Comparison of ENCODE assay signal across 5 fruit fly cellular contexts in the genomic region with DNA sequence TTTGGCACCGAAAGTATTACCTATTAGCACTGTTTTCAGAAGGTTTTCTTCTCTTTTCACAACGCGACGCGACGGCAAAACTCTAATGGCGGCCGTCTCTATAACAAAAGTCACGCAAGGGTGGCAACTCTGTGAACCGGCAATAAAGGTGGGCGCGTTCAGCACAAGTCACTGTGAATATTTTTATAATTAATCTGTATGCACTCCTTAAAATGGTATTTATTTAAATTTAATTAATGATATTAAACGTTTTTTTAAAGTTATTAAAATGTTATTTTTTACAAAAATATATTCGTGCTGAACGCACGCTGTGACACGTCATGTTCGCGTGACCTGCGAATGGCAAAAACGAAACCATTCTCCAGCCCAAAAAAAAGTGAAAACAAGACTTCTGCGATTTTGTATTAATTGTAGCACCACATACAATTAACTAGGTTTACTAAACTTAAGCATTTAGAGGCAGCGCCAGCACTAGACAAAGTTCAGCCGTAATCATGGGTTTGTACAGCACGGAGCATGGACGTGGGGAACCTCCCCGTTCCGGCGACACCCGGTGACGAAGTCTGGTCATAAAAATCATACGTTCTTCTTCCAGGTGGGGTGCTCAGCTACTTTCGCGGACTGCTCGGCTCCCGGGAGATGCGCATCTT.
TF ChIP-seq lines count a peak whose summit lies in the region.

Gene brm (minus strand): TSS at position 87 of the 650 bp plus-strand sequence.
Gene Arl1 (plus strand): TSS at position 353 of the 650 bp plus-strand sequence.

TF ChIP-seq in whole organism, adult, 20 proteins besides CTCF, POLR2A, EP300 and RAD21 (continued from another document):
- TF ChIP-seq pad (GFP tag; optimal IDR thresholded peaks at IDR 0.05; lab: Kevin White, UChicago) (peak; percentile 95), Hr96 (GFP tag; optimal IDR thresholded peaks at IDR 0.05; lab: Kevin White, UChicago) (peak; percentile 95), Mnt (GFP tag; optimal IDR thresholded peaks at IDR 0.05; lab: Kevin White, UChicago) (peak; percentile 95), toe (GFP tag; optimal IDR thresholded peaks at IDR 0.05; lab: Kevin White, UChicago) (peak; percentile 99)

TF ChIP-seq in whole organism, embryonic, 481 proteins besides CTCF, POLR2A, EP300 and RAD21 (continued from another document and continues in another):
- peak; percentile 99 for TF ChIP-seq ci (GFP tag; IDR thresholded peaks at IDR 0.05; lab: Robert Waterston, UW)
- TF ChIP-seq dati (GFP tag; IDR thresholded peaks at IDR 0.05; lab: Robert Waterston, UW): peak; percentile 96
- TF ChIP-seq zfh2 (GFP tag; optimal IDR thresholded peaks at IDR 0.05; lab: Kevin White, UChicago): peak; percentile 93
- peak; percentile 78 for TF ChIP-seq Antp (GFP tag; optimal IDR thresholded peaks at IDR 0.05; lab: Kevin White, UChicago)
- peak; percentile 99 for TF ChIP-seq ase (GFP tag; IDR thresholded peaks at IDR 0.05; lab: Robert Waterston, UW)
- peak; percentile 96 for TF ChIP-seq Doc2 (GFP tag; IDR thresholded peaks at IDR 0.05; lab: Robert Waterston, UW)
- TF ChIP-seq CG13123 (GFP tag; optimal IDR thresholded peaks at IDR 0.05; lab: Kevin White, UChicago): peak; percentile 95
- peak; percentile 73 for TF ChIP-seq CG11398 (GFP tag; optimal IDR thresholded peaks at IDR 0.05; lab: Kevin White, UChicago)
- peak; percentile 81 for TF ChIP-seq gcm2 (GFP tag; optimal IDR thresholded peaks at IDR 0.05; lab: Kevin White, UChicago)
- TF ChIP-seq salm (tag; optimal IDR thresholded peaks at IDR 0.05; lab: Kevin White, UChicago): peak; percentile 92
- peak; percentile 99 for TF ChIP-seq CG10366 (GFP tag; IDR thresholded peaks at IDR 0.05; lab: Robert Waterston, UW)
- TF ChIP-seq Pdp1 (GFP tag; optimal IDR thresholded peaks at IDR 0.05; lab: Kevin White, UChicago): peak; percentile 92 to 93
- peak; percentile 98 for TF ChIP-seq CG10979 (tag; optimal IDR thresholded peaks at IDR 0.05; lab: Kevin White, UChicago)
- peak; percentile 94 for TF ChIP-seq exex (tag; optimal IDR thresholded peaks at IDR 0.05; lab: Kevin White, UChicago)
- no peak for TF ChIP-seq Hr78 (GFP tag; optimal IDR thresholded peaks at IDR 0.05; lab: Kevin White, UChicago)
- TF ChIP-seq Poxn (GFP tag; IDR thresholded peaks at IDR 0.05; lab: Robert Waterston, UW): peak; percentile 97
- TF ChIP-seq ERR (GFP tag; optimal IDR thresholded peaks at IDR 0.05; lab: Kevin White, UChicago): peak; percentile 69
- peak; percentile 98 for TF ChIP-seq PHDP (tag; optimal IDR thresholded peaks at IDR 0.05; lab: Kevin White, UChicago)
- peak; percentile 100 for TF ChIP-seq phol (tag; optimal IDR thresholded peaks at IDR 0.05; lab: Kevin White, UChicago)
- TF ChIP-seq hb (GFP tag; IDR thresholded peaks at IDR 0.05; lab: Robert Waterston, UW; ENCODE audit: partially characterized antibody): no peak
- TF ChIP-seq bsh (GFP tag; optimal IDR thresholded peaks at IDR 0.05; lab: Kevin White, UChicago): peak; percentile 80 to 98
- TF ChIP-seq CG13287 (GFP tag; IDR thresholded peaks at IDR 0.05; lab: Robert Waterston, UW; ENCODE audit: partially characterized antibody): peak; percentile 72
- TF ChIP-seq rib (GFP tag; IDR thresholded peaks at IDR 0.05; lab: Robert Waterston, UW): peak; percentile 99
- peak; percentile 98 for TF ChIP-seq CG12104 (GFP tag; optimal IDR thresholded peaks at IDR 0.05; lab: Kevin White, UChicago)
- peak; percentile 96 for TF ChIP-seq CG6765 (GFP tag; optimal IDR thresholded peaks at IDR 0.05; lab: Kevin White, UChicago)
- peak; percentile 59; the same call in 1 of the 3 replicates for TF ChIP-seq Opbp (GFP tag; IDR thresholded peaks at IDR 0.05; lab: Robert Waterston, UW; ENCODE audit: partially characterized antibody)
- no peak for TF ChIP-seq tna (GFP tag; IDR thresholded peaks at IDR 0.05; lab: Robert Waterston, UW; ENCODE audit: partially characterized antibody)
- TF ChIP-seq Gsc (GFP tag; IDR thresholded peaks at IDR 0.05; lab: Robert Waterston, UW): peak; percentile 98

TF ChIP-seq in whole organism, prepupa, 60 proteins besides CTCF, POLR2A, EP300 and RAD21 (continued from another document and continues in another):
- TF ChIP-seq CG11902 (GFP tag; optimal IDR thresholded peaks at IDR 0.05; lab: Kevin White, UChicago) (peak; percentile 97), CG34406 (GFP tag; optimal IDR thresholded peaks at IDR 0.05; lab: Kevin White, UChicago) (peak; percentile 99), esn (GFP tag; optimal IDR thresholded peaks at IDR 0.05; lab: Kevin White, UChicago) (peak; percentile 96), CG8319 (GFP tag; optimal IDR thresholded peaks at IDR 0.05; lab: Kevin White, UChicago) (peak; percentile 95), CG16779 (tag; optimal IDR thresholded peaks at IDR 0.05; lab: Kevin White, UChicago) (no peak), spab (GFP tag; optimal IDR thresholded peaks at IDR 0.05; lab: Kevin White, UChicago) (peak; percentile 96), CG10669 (GFP tag; optimal IDR thresholded peaks at IDR 0.05; lab: Kevin White, UChicago) (peak; percentile 96), CG6854 (GFP tag; optimal IDR thresholded peaks at IDR 0.05; lab: Kevin White, UChicago) (peak; percentile 92), CG11762 (GFP tag; optimal IDR thresholded peaks at IDR 0.05; lab: Kevin White, UChicago; ENCODE audit: insufficient read depth) (peak; percentile 95), CG8632 (GFP tag; optimal IDR thresholded peaks at IDR 0.05; lab: Kevin White, UChicago) (peak; percentile 98), lz (GFP tag; optimal IDR thresholded peaks at IDR 0.05; lab: Kevin White, UChicago) (peak; percentile 96), svp (GFP tag; lab: Kevin White, UChicago) (peak; percentile 99), dac (GFP tag; optimal IDR thresholded peaks at IDR 0.05; lab: Kevin White, UChicago) (peak; percentile 98), topi (GFP tag; optimal IDR thresholded peaks at IDR 0.05; lab: Kevin White, UChicago) (peak; percentile 96), fd85E (GFP tag; optimal IDR thresholded peaks at IDR 0.05; lab: Kevin White, UChicago) (peak; percentile 85), CG10631 (GFP tag; optimal IDR thresholded peaks at IDR 0.05; lab: Kevin White, UChicago) (peak; percentile 98), Smox (GFP tag; optimal IDR thresholded peaks at IDR 0.05; lab: Kevin White, UChicago) (peak; percentile 94), Hr38 (GFP tag; optimal IDR thresholded peaks at IDR 0.05; lab: Kevin White, UChicago) (peak; percentile 6), net (GFP tag; optimal IDR thresholded peaks at IDR 0.05; lab: Kevin White, UChicago) (peak; percentile 97), Gug (GFP tag; IDR thresholded peaks at IDR 0.05; lab: Robert Waterston, UW) (peak; percentile 99), CG8119 (GFP tag; IDR thresholded peaks at IDR 0.05; lab: Robert Waterston, UW) (peak; percentile 98), Eip75B (GFP tag; optimal IDR thresholded peaks at IDR 0.05; lab: Kevin White, UChicago) (peak; percentile 94), CG3032 (tag; optimal IDR thresholded peaks at IDR 0.05; lab: Kevin White, UChicago) (peak; percentile 99), CG11294 (GFP tag; IDR thresholded peaks at IDR 0.05; lab: Robert Waterston, UW) (peak; percentile 98), Ets21C (GFP tag; optimal IDR thresholded peaks at IDR 0.05; lab: Kevin White, UChicago) (peak; percentile 90), Sox14 (GFP tag; optimal IDR thresholded peaks at IDR 0.05; lab: Kevin White, UChicago) (peak; percentile 95), Hr4 (GFP tag; optimal IDR thresholded peaks at IDR 0.05; lab: Kevin White, UChicago) (peak; percentile 97), Lpt (GFP tag; optimal IDR thresholded peaks at IDR 0.05; lab: Kevin White, UChicago) (peak; percentile 97), CG15336 (GFP tag; IDR thresholded peaks at IDR 0.05; lab: Robert Waterston, UW) (peak; percentile 98), CG31627 (GFP tag; optimal IDR thresholded peaks at IDR 0.05; lab: Kevin White, UChicago) (peak; percentile 95), Eip93F (GFP tag; optimal IDR thresholded peaks at IDR 0.05; lab: Kevin White, UChicago) (peak; percentile 97)

TF ChIP-seq in whole organism, pupa, 21 proteins besides CTCF, POLR2A, EP300 and RAD21 (continued from another document):
- TF ChIP-seq CG4496 (GFP tag; IDR thresholded peaks at IDR 0.05; lab: Robert Waterston, UW) (peak; percentile 99), CG15710 (tag; optimal IDR thresholded peaks at IDR 0.05; lab: Kevin White, UChicago) (peak; percentile 99)

TF ChIP-seq in whole organism, wandering third instar larva, 38 proteins besides CTCF, POLR2A, EP300 and RAD21 (continued from another document):
- TF ChIP-seq Abd-B (GFP tag; optimal IDR thresholded peaks at IDR 0.05; lab: Kevin White, UChicago) (no peak), br (GFP tag; optimal IDR thresholded peaks at IDR 0.05; lab: Kevin White, UChicago) (peak; percentile 92), Rel (GFP tag; optimal IDR thresholded peaks at IDR 0.05; lab: Kevin White, UChicago) (peak; percentile 95), Rel (tag; optimal IDR thresholded peaks at IDR 0.05; lab: Kevin White, UChicago) (peak; percentile 96), Jra (GFP tag; optimal IDR thresholded peaks at IDR 0.05; lab: Kevin White, UChicago) (peak; percentile 76), CG32264 (GFP tag; optimal IDR thresholded peaks at IDR 0.05; lab: Kevin White, UChicago) (peak; percentile 87), dl (GFP tag; optimal IDR thresholded peaks at IDR 0.05; lab: Kevin White, UChicago; ENCODE audit: insufficient read depth in 1 of 2, partially characterized antibody in 2 of 2) (no peak), dmrt93B (GFP tag; optimal IDR thresholded peaks at IDR 0.05; lab: Kevin White, UChicago) (peak; percentile 98), brk (GFP tag; optimal IDR thresholded peaks at IDR 0.05; lab: Kevin White, UChicago) (no peak), ey (GFP tag; optimal IDR thresholded peaks at IDR 0.05; lab: Kevin White, UChicago) (peak; percentile 94), GATAd (GFP tag; optimal IDR thresholded peaks at IDR 0.05; lab: Kevin White, UChicago) (peak; percentile 86), usp (GFP tag; optimal IDR thresholded peaks at IDR 0.05; lab: Kevin White, UChicago) (no peak), sv (GFP tag; optimal IDR thresholded peaks at IDR 0.05; lab: Kevin White, UChicago) (peak; percentile 97), Dfd (GFP tag; optimal IDR thresholded peaks at IDR 0.05; lab: Kevin White, UChicago) (no peak), foxo (GFP tag; optimal IDR thresholded peaks at IDR 0.05; lab: Kevin White, UChicago) (peak; percentile 58 to 98), fru (GFP tag; optimal IDR thresholded peaks at IDR 0.05; lab: Kevin White, UChicago) (peak; percentile 90), Dif (GFP tag; optimal IDR thresholded peaks at IDR 0.05; lab: Kevin White, UChicago; ENCODE audit: partially characterized antibody) (no peak), OdsH (GFP tag; optimal IDR thresholded peaks at IDR 0.05; lab: Kevin White, UChicago) (peak; percentile 97), tai (GFP tag; optimal IDR thresholded peaks at IDR 0.05; lab: Kevin White, UChicago) (no peak)
